Worm (Caenorhabditis elegans) whole organism, mixed stage, embryonic: Measurements from ENCODE around the gene C05B5.5.

Experiments used
- blmp-1 ChIP-seq: fragments of 150-350 bp; optimal IDR thresholded peaks from 2 replicates; lab custom pipeline; 2014; ENCODE audit warnings: missing biosample characterization, missing genetic modification characterization
- ceh-83 ChIP-seq: fragments of 200-800 bp; sonication (Bioruptor generic); optimal IDR thresholded peaks from 2 replicates; lab custom pipeline; 2018; ENCODE audit warnings: mild to moderate bottlenecking, missing genetic modification characterization, missing compliant biosample characterization
- nhr-2 ChIP-seq: fragments of 150-350 bp; optimal IDR thresholded peaks from 2 replicates; lab custom pipeline; 2014; ENCODE audit warnings: missing biosample characterization, missing genetic modification characterization
- nhr-76 ChIP-seq: sonication (generic microtip); optimal IDR thresholded peaks from 2 replicates; lab custom pipeline; 2017; ENCODE audit warnings: missing biosample characterization, missing genetic modification characterization
- unc-120 ChIP-seq: sonication (generic microtip); optimal IDR thresholded peaks from 2 replicates; lab custom pipeline; 2017; ENCODE audit warnings: missing genetic modification characterization, missing compliant biosample characterization; ENCODE audit not compliant: poor library complexity, severe bottlenecking
- unc-39 ChIP-seq: fragments of 150-350 bp; optimal IDR thresholded peaks from 2 replicates; lab custom pipeline; 2014; ENCODE audit warnings: missing biosample characterization, missing genetic modification characterization
- unc-62 ChIP-seq: fragments of 150-350 bp; optimal IDR thresholded peaks from 2 replicates; lab custom pipeline; 2014; ENCODE audit warnings: missing biosample characterization, missing genetic modification reagents, missing genetic modification characterization

ce11 chrIII:9993535-9993934 lies 7.6 kb upstream of the C05B5.5 start, which contains the start of gene C05B5.4:
- TF ChIP-seq unc-62 (GFP tag; lab: Kevin White, UChicago) (no peak), unc-39 (tag; lab: Kevin White, UChicago) (no peak), unc-120 (tag; lab: Kevin White, UChicago) (no peak), nhr-2 (tag; lab: Kevin White, UChicago) (peak; percentile 84), ceh-83 (GFP tag; lab: Kevin White, UChicago) (no peak), blmp-1 (no peak), nhr-76 (tag; lab: Kevin White, UChicago) (no peak)
